Worm (Caenorhabditis elegans) whole organism, early embryonic: Measurements from ENCODE around the gene nhr-188.

Experiments used
- B0310.2 ChIP-seq: sonication (generic microtip); optimal IDR thresholded peaks from 2 replicates; lab custom pipeline; 2016; ENCODE audit warnings: mild to moderate bottlenecking, missing genetic modification characterization, missing compliant biosample characterization
- F13C5.2 ChIP-seq: sonication (generic microtip); optimal IDR thresholded peaks from 2 replicates; lab custom pipeline; 2017; ENCODE audit warnings: mild to moderate bottlenecking, missing genetic modification characterization, inconsistent platforms, missing compliant biosample characterization
- aly-1 ChIP-seq: sonication (generic microtip); optimal IDR thresholded peaks from 2 replicates; lab custom pipeline; 2016; ENCODE audit warnings: missing genetic modification characterization, missing compliant biosample characterization
- ama-1 ChIP-seq: fragments of 150-350 bp; optimal IDR thresholded peaks from 2 replicates; lab custom pipeline; 2014
- ceh-36 ChIP-seq: sonication (generic microtip); optimal IDR thresholded peaks from 2 replicates; lab custom pipeline; 2016; ENCODE audit warnings: missing genetic modification characterization, inconsistent platforms, missing compliant biosample characterization
- flt-1 ChIP-seq: fragments of 200-800 bp; sonication (Bioruptor generic); IDR thresholded peaks from 2 replicates; pipeline ENCODE4 v1.3.6; 2022; ENCODE audit warnings: missing genetic modification characterization, missing compliant biosample characterization
- hmbx-1 ChIP-seq: sonication (generic microtip); optimal IDR thresholded peaks from 2 replicates; lab custom pipeline; 2016; ENCODE audit warnings: mild to moderate bottlenecking, missing genetic modification characterization, missing compliant biosample characterization
- hmg-4 ChIP-seq: fragments of 200-800 bp; sonication (Bioruptor generic); optimal IDR thresholded peaks from 2 replicates; lab custom pipeline; 2018; ENCODE audit warnings: mild to moderate bottlenecking, missing genetic modification characterization, missing compliant biosample characterization
- hnd-1 ChIP-seq: sonication (generic microtip); optimal IDR thresholded peaks from 2 replicates; lab custom pipeline; 2016; ENCODE audit warnings: missing genetic modification characterization, missing compliant biosample characterization
- pes-1 ChIP-seq: fragments of 200-800 bp; sonication (Bioruptor generic); IDR thresholded peaks from 2 replicates; pipeline ENCODE4 v1.3.6; 2022; ENCODE audit warnings: missing genetic modification reagents, missing genetic modification characterization, missing compliant biosample characterization
- scrt-1 ChIP-seq: fragments of 200-800 bp; sonication (Bioruptor generic); IDR thresholded peaks from 2 replicates; pipeline ENCODE4 v1.3.6; 2022; ENCODE audit warnings: missing genetic modification characterization, missing compliant biosample characterization

ce11 chrV:3810035-3810434 lies 47.6 kb downstream of the nhr-188 start:
- TF ChIP-seq ama-1: no peak
- TF ChIP-seq hmg-4 (GFP tag; lab: Kevin White, UChicago): no peak
- no peak for TF ChIP-seq flt-1
- no peak for TF ChIP-seq ceh-36
- TF ChIP-seq aly-1 (tag; lab: Kevin White, UChicago): no peak
- no peak for TF ChIP-seq hmbx-1 (tag; lab: Kevin White, UChicago)
- TF ChIP-seq hnd-1: no peak
- no peak for TF ChIP-seq F13C5.2 (tag; lab: Kevin White, UChicago)
- no peak for TF ChIP-seq pes-1 (GFP tag; lab: Robert Waterston, UW)
- TF ChIP-seq scrt-1 (GFP tag; lab: Robert Waterston, UW): no peak
- no peak for TF ChIP-seq B0310.2 (tag; lab: Kevin White, UChicago)
